Fruit fly (Drosophila melanogaster): Measurements from ENCODE around the gene Dop1R1.
A peak's percentile ranks its signal among the peaks of the same experiment; 100 is the strongest.

The Dop1R1 gene

DNA sequence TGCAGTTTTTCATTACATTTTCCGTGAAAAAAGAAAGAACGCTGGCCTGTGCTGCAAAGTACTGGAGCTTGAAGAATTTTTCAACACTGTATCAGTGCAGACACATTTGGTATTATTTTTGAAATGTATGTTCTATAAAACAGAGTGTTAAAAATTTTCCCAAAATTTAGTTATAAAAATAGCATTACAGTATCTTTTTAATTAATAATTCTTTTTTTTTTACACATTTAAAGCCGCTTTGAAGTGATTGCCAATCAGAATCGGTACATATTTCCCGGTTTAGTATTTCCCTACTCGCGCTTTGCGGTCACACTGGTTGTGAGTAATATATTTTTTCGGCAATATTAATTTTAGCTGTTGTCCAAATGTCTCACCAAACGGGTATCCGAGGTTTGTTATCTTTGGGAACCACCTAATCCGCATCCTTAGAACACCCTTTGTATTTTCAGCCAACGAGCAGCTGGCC, 92.2 kb downstream of the Dop1R1 start, which contains the start of the genes Abi and twf (continued):
- TF ChIP-seq CG17328 (GFP tag; IDR thresholded peaks at IDR 0.05) = peak; percentile 66; the same call in 1 of the 2 replicates
- TF ChIP-seq grn (GFP tag; optimal IDR thresholded peaks at IDR 0.05) = no peak
- TF ChIP-seq hkb (optimal IDR thresholded peaks at IDR 0.05) = peak; percentile 76
- TF ChIP-seq hkb (GFP tag; IDR thresholded peaks at IDR 0.05) = peak; percentile 63
- no peak for TF ChIP-seq Antp (GFP tag; optimal IDR thresholded peaks at IDR 0.05)
- peak; percentile 55 for TF ChIP-seq CG7372 (GFP tag; IDR thresholded peaks at IDR 0.05)
- TF ChIP-seq Hr3 (GFP tag; optimal IDR thresholded peaks at IDR 0.05) = peak; percentile 72
- peak; percentile 16 for TF ChIP-seq CG8089 (GFP tag; optimal IDR thresholded peaks at IDR 0.05)
- no peak for TF ChIP-seq CG15269 (tag; optimal IDR thresholded peaks at IDR 0.05)
- no peak for TF ChIP-seq zen2 (GFP tag; IDR thresholded peaks at IDR 0.05; ENCODE audit: partially characterized antibody)
- peak; percentile 73 for TF ChIP-seq CG4820 (GFP tag; optimal IDR thresholded peaks at IDR 0.05)
- TF ChIP-seq nau (GFP tag; optimal IDR thresholded peaks at IDR 0.05) = no peak
- peak; percentile 58 for TF ChIP-seq Mad (GFP tag; optimal IDR thresholded peaks at IDR 0.05)
- TF ChIP-seq org-1 (GFP tag; optimal IDR thresholded peaks at IDR 0.05) = no peak
- TF ChIP-seq btn (GFP tag; optimal IDR thresholded peaks at IDR 0.05) = no peak
- peak; percentile 71 for TF ChIP-seq CG31441 (GFP tag; IDR thresholded peaks at IDR 0.05)
- no peak for TF ChIP-seq dati (GFP tag; IDR thresholded peaks at IDR 0.05)
- peak; percentile 54 for TF ChIP-seq E2f2 (GFP tag; IDR thresholded peaks at IDR 0.05)
- TF ChIP-seq CG11398 (GFP tag; optimal IDR thresholded peaks at IDR 0.05) = no peak
- TF ChIP-seq gfzf (GFP tag; optimal IDR thresholded peaks at IDR 0.05) = peak; percentile 75
- TF ChIP-seq NC2α (GFP tag; optimal IDR thresholded peaks at IDR 0.05) = no peak
- TF ChIP-seq Meics (GFP tag; optimal IDR thresholded peaks at IDR 0.05) = peak; percentile 60
- peak; percentile 89 for TF ChIP-seq Sry-β (GFP tag; optimal IDR thresholded peaks at IDR 0.05)
- peak; percentile 90 for TF ChIP-seq YL-1 (GFP tag; optimal IDR thresholded peaks at IDR 0.05)
- no peak for TF ChIP-seq CG4730 (GFP tag; IDR thresholded peaks at IDR 0.05)
- no peak for TF ChIP-seq CG6854 (GFP tag; optimal IDR thresholded peaks at IDR 0.05)
- TF ChIP-seq Lim3 (GFP tag; IDR thresholded peaks at IDR 0.05) = no peak
- TF ChIP-seq CG33213 (GFP tag; optimal IDR thresholded peaks at IDR 0.05) = peak; percentile 29
- peak; percentile 33 for TF ChIP-seq CG12744 (GFP tag; optimal IDR thresholded peaks at IDR 0.05)
- peak; percentile 62 for TF ChIP-seq CG15514 (GFP tag; optimal IDR thresholded peaks at IDR 0.05)
- peak; percentile 33 for TF ChIP-seq CG8944 (GFP tag; optimal IDR thresholded peaks at IDR 0.05)
- peak; percentile 77 for TF ChIP-seq CG2116 (GFP tag; optimal IDR thresholded peaks at IDR 0.05)
- no peak for TF ChIP-seq bbx (GFP tag; IDR thresholded peaks at IDR 0.05; ENCODE audit: partially characterized antibody)
- TF ChIP-seq nmo (GFP tag; optimal IDR thresholded peaks at IDR 0.05) = peak; percentile 75
- no peak for TF ChIP-seq pan (optimal IDR thresholded peaks at IDR 0.05)
- peak in 1 of 2 experiments; percentile 77 for TF ChIP-seq pan (GFP tag; optimal IDR thresholded peaks at IDR 0.05 in 1 of 2, IDR thresholded peaks at IDR 0.05 in 1 of 2)
- TF ChIP-seq pnt (GFP tag; optimal IDR thresholded peaks at IDR 0.05) = peak; percentile 18
- no peak for TF ChIP-seq chm (GFP tag; IDR thresholded peaks at IDR 0.05)
- no peak for TF ChIP-seq CG6791 (GFP tag; IDR thresholded peaks at IDR 0.05; ENCODE audit: partially characterized antibody)
- no peak for TF ChIP-seq D19B (GFP tag; optimal IDR thresholded peaks at IDR 0.05)
- peak; percentile 64 for TF ChIP-seq Camta (GFP tag; optimal IDR thresholded peaks at IDR 0.05)
- no peak for TF ChIP-seq br (optimal IDR thresholded peaks at IDR 0.05)
- TF ChIP-seq sens-2 (GFP tag; IDR thresholded peaks at IDR 0.05) = no peak
- no peak for TF ChIP-seq CG4360 (GFP tag; IDR thresholded peaks at IDR 0.05)
- TF ChIP-seq CG3281 (GFP tag; optimal IDR thresholded peaks at IDR 0.05) = peak; percentile 60
- TF ChIP-seq Med (GFP tag) = peak; percentile 91
- peak; percentile 79 for TF ChIP-seq CG2120 (GFP tag; optimal IDR thresholded peaks at IDR 0.05)
- peak; percentile 40; the same call in 1 of the 3 replicates for TF ChIP-seq CG14050 (GFP tag; IDR thresholded peaks at IDR 0.05)
- TF ChIP-seq CG12299 (tag; optimal IDR thresholded peaks at IDR 0.05) = peak; percentile 20
- peak; percentile 56 for TF ChIP-seq CG34376 (GFP tag; optimal IDR thresholded peaks at IDR 0.05)
- peak; percentile 2 for TF ChIP-seq CG2875 (GFP tag; optimal IDR thresholded peaks at IDR 0.05)
- peak; percentile 74 for TF ChIP-seq CG11504 (tag; optimal IDR thresholded peaks at IDR 0.05)
